Worm (Caenorhabditis elegans) whole organism, L3 larva: ENCODE measurements around the gene lgc-10.

Experiments used
- R02D3.7 ChIP-seq: fragments of 150-350 bp; optimal IDR thresholded peaks from 2 replicates; lab custom pipeline; 2014; ENCODE audit warnings: missing biosample characterization, missing genetic modification characterization
- ZK546.5 ChIP-seq: sonication (generic microtip); optimal IDR thresholded peaks from 2 replicates; lab custom pipeline; 2017; ENCODE audit warnings: missing biosample characterization, missing genetic modification characterization
- aly-2 ChIP-seq: fragments of 150-350 bp; optimal IDR thresholded peaks from 2 replicates; lab custom pipeline; 2014; ENCODE audit warnings: missing biosample characterization, missing genetic modification characterization
- ama-1 ChIP-seq: fragments of 150-350 bp; optimal IDR thresholded peaks from 2 replicates; lab custom pipeline; 2018
- ceh-16 ChIP-seq: sonication (generic microtip); optimal IDR thresholded peaks from 2 replicates; lab custom pipeline; 2017; ENCODE audit warnings: missing biosample characterization, missing genetic modification characterization
- ceh-28 ChIP-seq: fragments of 150-350 bp; optimal IDR thresholded peaks from 2 replicates; lab custom pipeline; 2014; ENCODE audit warnings: missing biosample characterization, missing genetic modification reagents, missing genetic modification characterization
- ceh-82 ChIP-seq: fragments of 150-350 bp; optimal IDR thresholded peaks from 2 replicates; lab custom pipeline; 2014; ENCODE audit warnings: missing biosample characterization, missing genetic modification characterization
- egl-27 ChIP-seq: sonication (generic microtip); optimal IDR thresholded peaks from 4 replicates; lab custom pipeline; 2017; ENCODE audit warnings: missing biosample characterization, missing genetic modification reagents, missing genetic modification characterization
- egl-5 ChIP-seq: fragments of 150-350 bp; optimal IDR thresholded peaks from 2 replicates; lab custom pipeline; 2017; ENCODE audit warnings: missing biosample characterization, missing genetic modification reagents, missing genetic modification characterization, inconsistent platforms
- elt-2 ChIP-seq: sonication (generic microtip); optimal IDR thresholded peaks from 2 replicates; lab custom pipeline; 2016; ENCODE audit warnings: missing genetic modification reagents, mild to moderate bottlenecking, missing genetic modification characterization, missing compliant biosample characterization
- fkh-2 ChIP-seq: fragments of 150-350 bp; optimal IDR thresholded peaks from 2 replicates; lab custom pipeline; 2014; ENCODE audit warnings: missing biosample characterization, missing genetic modification reagents, missing genetic modification characterization
- fos-1 ChIP-seq: fragments of 150-350 bp; optimal IDR thresholded peaks from 2 replicates; lab custom pipeline; 2014; ENCODE audit warnings: missing biosample characterization, missing genetic modification characterization
- jun-1 ChIP-seq: fragments of 150-350 bp; optimal IDR thresholded peaks from 2 replicates; lab custom pipeline; 2014; ENCODE audit warnings: missing biosample characterization, missing genetic modification reagents, missing genetic modification characterization
- lin-15B ChIP-seq: fragments of 150-350 bp; optimal IDR thresholded peaks from 2 replicates; lab custom pipeline; 2014; ENCODE audit warnings: missing biosample characterization, missing genetic modification characterization
- lin-39 ChIP-seq: fragments of 150-350 bp; optimal IDR thresholded peaks from 2 replicates; lab custom pipeline; 2018; ENCODE audit warnings: missing biosample characterization, missing genetic modification reagents, missing genetic modification characterization
- mdl-1 ChIP-seq: fragments of 150-350 bp; optimal IDR thresholded peaks from 2 replicates; lab custom pipeline; 2014; ENCODE audit warnings: missing biosample characterization, missing genetic modification characterization
- mml-1 ChIP-seq: fragments of 150-350 bp; sonication (generic microtip); optimal IDR thresholded peaks from 3 replicates; lab custom pipeline; 2014; ENCODE audit warnings: missing biosample characterization, missing genetic modification characterization
- nhr-12 ChIP-seq: fragments of 150-350 bp; optimal IDR thresholded peaks from 2 replicates; lab custom pipeline; 2014; ENCODE audit warnings: missing biosample characterization, missing genetic modification characterization
- nhr-23 ChIP-seq: fragments of 150-350 bp; optimal IDR thresholded peaks from 2 replicates; lab custom pipeline; 2014; ENCODE audit warnings: missing biosample characterization, missing genetic modification reagents, missing genetic modification characterization
- nhr-237 ChIP-seq: fragments of 150-350 bp; optimal IDR thresholded peaks from 2 replicates; lab custom pipeline; 2014; ENCODE audit warnings: missing biosample characterization, missing genetic modification characterization
- nhr-25 ChIP-seq: sonication (generic microtip); optimal IDR thresholded peaks from 2 replicates; lab custom pipeline; 2017; ENCODE audit warnings: missing biosample characterization, missing genetic modification characterization
- nhr-28 ChIP-seq: fragments of 150-350 bp; optimal IDR thresholded peaks from 2 replicates; lab custom pipeline; 2014; ENCODE audit warnings: missing biosample characterization, missing genetic modification characterization
- nhr-43 ChIP-seq: sonication (generic microtip); optimal IDR thresholded peaks from 2 replicates; lab custom pipeline; 2016; ENCODE audit warnings: mild to moderate bottlenecking, missing genetic modification characterization, missing compliant biosample characterization; ENCODE audit not compliant: poor library complexity, severe bottlenecking
- nhr-76 ChIP-seq: fragments of 150-350 bp; sonication (generic microtip); optimal IDR thresholded peaks from 5 replicates; lab custom pipeline; 2014; ENCODE audit warnings: missing biosample characterization, missing genetic modification characterization
- nhr-77 ChIP-seq: fragments of 150-350 bp; optimal IDR thresholded peaks from 2 replicates; lab custom pipeline; 2014; ENCODE audit warnings: missing biosample characterization, missing genetic modification characterization
- pha-4 ChIP-seq: fragments of 150-350 bp; optimal IDR thresholded peaks from 2 replicates; lab custom pipeline; 2014; ENCODE audit warnings: missing biosample characterization, missing genetic modification reagents, missing genetic modification characterization
- pqm-1 ChIP-seq: fragments of 150-350 bp; optimal IDR thresholded peaks from 2 replicates; lab custom pipeline; 2017; ENCODE audit warnings: missing biosample characterization, missing genetic modification characterization, inconsistent platforms
- sea-2 ChIP-seq: fragments of 150-350 bp; sonication (generic microtip); optimal IDR thresholded peaks from 4 replicates; lab custom pipeline; 2014; ENCODE audit warnings: missing biosample characterization, missing genetic modification reagents, missing genetic modification characterization
- skn-1 ChIP-seq: fragments of 150-350 bp; optimal IDR thresholded peaks from 2 replicates; lab custom pipeline; 2014; ENCODE audit warnings: missing biosample characterization, missing genetic modification characterization
- unc-39 ChIP-seq: sonication (generic microtip); optimal IDR thresholded peaks from 4 replicates; lab custom pipeline; 2017; ENCODE audit warnings: missing biosample characterization, missing genetic modification characterization
- unc-62 ChIP-seq: fragments of 150-350 bp; sonication (generic microtip); optimal IDR thresholded peaks from 4 replicates; lab custom pipeline; 2014; ENCODE audit warnings: missing biosample characterization, missing genetic modification reagents, missing genetic modification characterization
- zag-1 ChIP-seq: fragments of 150-350 bp; optimal IDR thresholded peaks from 2 replicates; lab custom pipeline; 2014; ENCODE audit warnings: missing biosample characterization, missing genetic modification characterization
- ztf-4 ChIP-seq: fragments of 150-350 bp; optimal IDR thresholded peaks from 2 replicates; lab custom pipeline; 2014; ENCODE audit warnings: missing biosample characterization, missing genetic modification characterization

lgc-10 gene

ce11 chrIV:6457472-6457871, at the start of gene lgc-10:
Gene lgc-10 (minus strand): TSS chrIV:6457572.
- TF ChIP-seq pha-4 (tag; lab: Kevin White, UChicago) (no peak), mdl-1 (no peak), nhr-43 (no peak), R02D3.7 (no peak), nhr-28 (tag; lab: Kevin White, UChicago) (no peak), ztf-4 (tag; lab: Kevin White, UChicago) (no peak), lin-15B (tag; lab: Kevin White, UChicago) (no peak), pqm-1 (tag; lab: Kevin White, UChicago) (no peak), ceh-28 (no peak), sea-2 (GFP tag; lab: Kevin White, UChicago) (no peak), lin-39 (tag; lab: Kevin White, UChicago) (no peak), egl-5 (tag; lab: Kevin White, UChicago) (no peak), fkh-2 (tag; lab: Kevin White, UChicago) (no peak)
- TF ChIP-seq, all 47 proteins: peak for 0

- peak; percentile 36 for TF ChIP-seq elt-2
- TF ChIP-seq aly-2 (tag; lab: Kevin White, UChicago): no peak
Observed at ce11 chrIV:6506424-6506823, 49.1 kb upstream of the lgc-10 start, which contains the start of gene pqn-89. Gene pqn-89 (plus strand): TSS chrIV:6506724.

- TF ChIP-seq ceh-28 (no peak), pqm-1 (tag; lab: Kevin White, UChicago) (peak; percentile 58), elt-2 (peak; percentile 80), fkh-2 (tag; lab: Kevin White, UChicago) (no peak), nhr-76 (tag; lab: Kevin White, UChicago) (no peak), zag-1 (no peak), mdl-1 (no peak), sea-2 (GFP tag; lab: Kevin White, UChicago) (no peak), unc-62 (GFP tag; lab: Kevin White, UChicago) (no peak), ztf-4 (tag; lab: Kevin White, UChicago) (no peak), egl-27 (no peak), egl-5 (tag; lab: Kevin White, UChicago) (no peak), nhr-28 (tag; lab: Kevin White, UChicago) (no peak), unc-39 (tag; lab: Kevin White, UChicago) (no peak), lin-15B (tag; lab: Kevin White, UChicago) (no peak), skn-1 (tag; lab: Kevin White, UChicago) (no peak), pha-4 (tag; lab: Kevin White, UChicago) (peak; percentile 72), nhr-12 (tag; lab: Kevin White, UChicago) (no peak), mml-1 (no peak), lin-39 (tag; lab: Kevin White, UChicago) (no peak), nhr-77 (no peak), jun-1 (tag; lab: Kevin White, UChicago) (peak; percentile 2), nhr-237 (tag; lab: Kevin White, UChicago) (no peak)
Observed at ce11 chrIV:6502725-6503124, 45.4 kb upstream of the lgc-10 start.

DNA sequence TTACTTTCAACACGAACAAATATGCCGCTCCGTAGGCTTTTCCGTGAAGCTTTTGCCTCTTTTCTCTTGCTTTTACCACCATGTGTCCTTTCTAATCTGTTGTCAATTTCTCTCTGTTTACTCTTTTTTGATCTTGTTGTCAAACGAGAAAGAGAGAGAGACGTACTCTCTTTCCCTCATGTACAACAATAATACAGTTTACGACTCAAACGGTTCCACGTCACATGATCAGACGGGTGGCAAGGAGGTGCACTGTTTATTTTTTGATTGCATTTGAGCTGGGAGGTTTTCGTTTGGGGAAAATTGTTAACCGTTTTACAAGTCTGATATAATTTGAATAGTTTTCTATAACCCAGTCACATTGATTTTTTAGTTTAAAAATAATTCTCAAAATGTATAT, 43.5 kb upstream of the lgc-10 start:
- TF ChIP-seq nhr-76 (tag; lab: Kevin White, UChicago) (no peak), nhr-43 (no peak), pha-4 (tag; lab: Kevin White, UChicago) (peak; percentile 100), unc-39 (tag; lab: Kevin White, UChicago) (no peak), ceh-28 (no peak), sea-2 (GFP tag; lab: Kevin White, UChicago) (no peak), nhr-23 (no peak), ceh-82 (tag; lab: Kevin White, UChicago) (no peak), nhr-28 (tag; lab: Kevin White, UChicago) (no peak), elt-2 (peak; percentile 58), pqm-1 (tag; lab: Kevin White, UChicago) (peak; percentile 56), ZK546.5 (tag; lab: Kevin White, UChicago) (no peak), lin-39 (tag; lab: Kevin White, UChicago) (no peak), ama-1 (no peak)

DNA sequence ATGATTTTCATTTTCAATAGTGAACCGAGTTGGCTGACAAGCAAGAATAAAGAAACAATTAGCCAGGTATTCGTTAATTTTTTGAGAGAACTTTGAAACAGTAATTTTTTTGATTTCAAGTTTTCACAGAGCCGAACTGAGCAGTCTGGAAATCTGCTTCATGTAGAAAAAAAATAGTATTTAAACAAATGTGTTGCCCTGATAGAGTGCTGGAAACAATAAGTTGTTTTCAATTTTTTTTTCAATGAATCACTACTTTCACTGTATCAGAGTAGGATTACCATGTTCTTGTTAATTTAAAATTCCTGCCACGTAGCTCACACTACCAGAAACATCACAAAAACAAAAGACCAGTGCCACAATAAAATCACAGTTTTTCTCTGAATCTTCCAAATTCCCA, 43.1 kb upstream of the lgc-10 start:
- TF ChIP-seq nhr-43 (no peak), ZK546.5 (tag; lab: Kevin White, UChicago) (no peak), ceh-82 (tag; lab: Kevin White, UChicago) (no peak), nhr-25 (tag; lab: Kevin White, UChicago) (no peak), ceh-16 (no peak), nhr-12 (tag; lab: Kevin White, UChicago) (no peak), fos-1 (tag; lab: Kevin White, UChicago) (no peak)
